Worm (Caenorhabditis elegans): ENCODE measurements around the gene cpg-24.

ce11 chrIV:1659045-1659741, 27.4 kb downstream of the cpg-24 start, which contains the start of gene rps-28:
- TF ChIP-seq him-1 (tag; optimal IDR thresholded peaks at IDR 0.05): peak; percentile 94
- no peak for TF ChIP-seq dao-5 (tag; optimal IDR thresholded peaks at IDR 0.05)

Data from whole organism, L4/young adult.